Worm (Caenorhabditis elegans) whole organism, L3 larva: ENCODE data around the gene Y27F2A.8.

Source experiments
- aly-2 ChIP-seq: fragments of 150-350 bp; optimal IDR thresholded peaks from 2 replicates; lab custom pipeline; 2014; ENCODE audit warnings: missing biosample characterization, missing genetic modification characterization
- ama-1 ChIP-seq: fragments of 150-350 bp; optimal IDR thresholded peaks from 2 replicates; lab custom pipeline; 2018
- ceh-16 ChIP-seq: sonication (generic microtip); optimal IDR thresholded peaks from 2 replicates; lab custom pipeline; 2017; ENCODE audit warnings: missing biosample characterization, missing genetic modification characterization
- elt-2 ChIP-seq: sonication (generic microtip); optimal IDR thresholded peaks from 2 replicates; lab custom pipeline; 2016; ENCODE audit warnings: missing genetic modification reagents, mild to moderate bottlenecking, missing genetic modification characterization, missing compliant biosample characterization
- fkh-10 ChIP-seq: sonication (generic microtip); optimal IDR thresholded peaks from 2 replicates; lab custom pipeline; 2017; ENCODE audit warnings: missing biosample characterization, missing genetic modification reagents, missing genetic modification characterization
- fos-1 ChIP-seq: fragments of 150-350 bp; optimal IDR thresholded peaks from 2 replicates; lab custom pipeline; 2014; ENCODE audit warnings: missing biosample characterization, missing genetic modification characterization
- nhr-11 ChIP-seq: fragments of 150-350 bp; optimal IDR thresholded peaks from 2 replicates; lab custom pipeline; 2014; ENCODE audit warnings: missing biosample characterization, missing genetic modification characterization
- nhr-67 ChIP-seq: fragments of 150-350 bp; optimal IDR thresholded peaks from 2 replicates; lab custom pipeline; 2014; ENCODE audit warnings: missing biosample characterization, missing genetic modification characterization
- nhr-76 ChIP-seq: fragments of 150-350 bp; sonication (generic microtip); optimal IDR thresholded peaks from 5 replicates; lab custom pipeline; 2014; ENCODE audit warnings: missing biosample characterization, missing genetic modification characterization
- snpc-4 ChIP-seq: fragments of 150-350 bp; optimal IDR thresholded peaks from 2 replicates; lab custom pipeline; 2014; ENCODE audit warnings: missing biosample characterization, missing genetic modification characterization
- tbx-2 ChIP-seq: sonication (generic microtip); optimal IDR thresholded peaks from 2 replicates; lab custom pipeline; 2016; ENCODE audit warnings: mild to moderate bottlenecking, missing genetic modification characterization, missing compliant biosample characterization
- unc-62 ChIP-seq: fragments of 150-350 bp; sonication (generic microtip); optimal IDR thresholded peaks from 4 replicates; lab custom pipeline; 2014; ENCODE audit warnings: missing biosample characterization, missing genetic modification reagents, missing genetic modification characterization
- zag-1 ChIP-seq: fragments of 150-350 bp; optimal IDR thresholded peaks from 2 replicates; lab custom pipeline; 2014; ENCODE audit warnings: missing biosample characterization, missing genetic modification characterization
- ztf-11 ChIP-seq: fragments of 150-350 bp; optimal IDR thresholded peaks from 2 replicates; lab custom pipeline; 2014; ENCODE audit warnings: missing biosample characterization, missing genetic modification characterization

- TF ChIP-seq ama-1 (lab: Kevin White, UChicago) (no peak), unc-62 (GFP tag; lab: Kevin White, UChicago) (no peak), fkh-10 (no peak), aly-2 (no peak), nhr-67 (tag; lab: Kevin White, UChicago) (no peak), nhr-11 (tag; lab: Kevin White, UChicago) (no peak), tbx-2 (no peak), ceh-16 (no peak), zag-1 (tag; lab: Kevin White, UChicago) (no peak), ztf-11 (tag; lab: Kevin White, UChicago) (no peak), nhr-76 (tag; lab: Kevin White, UChicago) (no peak), fos-1 (no peak), snpc-4 (tag; lab: Kevin White, UChicago) (no peak), elt-2 (tag; lab: Kevin White, UChicago) (no peak)
Measured at ce11 chrII:3145842-3146241, 37.7 kb upstream of the Y27F2A.8 start, which contains the start of gene T10D4.15.
